Worm (Caenorhabditis elegans): Measurements from ENCODE around the gene Y54F10AL.1.

ce11 chrIII:2535122-2535521, 47.6 kb downstream of the Y54F10AL.1 start:
- TF ChIP-seq unc-86 (tag; optimal IDR thresholded peaks at IDR 0.05) (no peak), lin-11 (tag; optimal IDR thresholded peaks at IDR 0.05) (no peak), hlh-15 (tag; optimal IDR thresholded peaks at IDR 0.05) (no peak), Y22D7AL.16 (tag; optimal IDR thresholded peaks at IDR 0.05) (no peak), tbx-7 (tag; optimal IDR thresholded peaks at IDR 0.05) (peak; percentile 3), fkh-6 (tag; optimal IDR thresholded peaks at IDR 0.05) (no peak), ceh-45 (GFP tag; IDR thresholded peaks at IDR 0.05) (no peak), T23F11.4 (GFP tag; optimal IDR thresholded peaks at IDR 0.05) (no peak), pag-3 (tag; optimal IDR thresholded peaks at IDR 0.05; ENCODE audit: borderline replicate concordance) (no peak), pqm-1 (tag; optimal IDR thresholded peaks at IDR 0.05) (no peak), unc-3 (GFP tag; conservative IDR thresholded peaks at IDR 0.05) (no peak), unc-3 (tag; optimal IDR thresholded peaks at IDR 0.05) (no peak), ceh-14 (tag; optimal IDR thresholded peaks at IDR 0.05) (peak; percentile 54), dve-1 (tag; optimal IDR thresholded peaks at IDR 0.05) (no peak), fkh-10 (GFP tag; optimal IDR thresholded peaks at IDR 0.05) (no peak)

All from whole organism, late embryonic.